Worm (Caenorhabditis elegans): ENCODE results near the gene T07G12.2.

- TF ChIP-seq unc-130 (GFP tag; optimal IDR thresholded peaks at IDR 0.05), result no peak
- no peak for TF ChIP-seq snpc-4 (GFP tag; optimal IDR thresholded peaks at IDR 0.05)
- TF ChIP-seq snpc-4 (tag; optimal IDR thresholded peaks at IDR 0.05), result no peak
- TF ChIP-seq bed-2 (GFP tag; IDR thresholded peaks at IDR 0.05), result no peak
- TF ChIP-seq bed-1 (GFP tag; IDR thresholded peaks at IDR 0.05), result no peak
- no peak for TF ChIP-seq pha-4 (tag; optimal IDR thresholded peaks at IDR 0.05)
Measured at ce11 chrIV:10500481-10500880, 30.0 kb upstream of the T07G12.2 start.
